Fruit fly (Drosophila melanogaster) whole organism, pupa: ENCODE results near the gene ATPsynC.
A peak's percentile ranks its signal among the peaks of the same experiment; 100 is the strongest.

Experiments used
- CG10348 ChIP-seq: fragments of 200-800 bp; sonication (Bioruptor generic); IDR thresholded peaks from 2 replicates; pipeline ENCODE4 v1.3.6; 2022; ENCODE audit warnings: missing biosample characterization, missing genetic modification characterization
- CG12605 ChIP-seq: fragments of 200-800 bp; sonication (Bioruptor generic); IDR thresholded peaks from 2 replicates; pipeline ENCODE4 v1.3.6; 2022; ENCODE audit warnings: missing biosample characterization, missing genetic modification characterization
- CG15710 ChIP-seq: fragments of 200-800 bp; sonication (Bioruptor generic); optimal IDR thresholded peaks from 2 replicates; lab custom pipeline; 2018; ENCODE audit warnings: missing biosample characterization, mild to moderate bottlenecking, missing genetic modification characterization, moderate library complexity
- CG17806 ChIP-seq: fragments of 200-800 bp; sonication (Bioruptor generic); optimal IDR thresholded peaks from 2 replicates; lab custom pipeline; 2018; ENCODE audit warnings: missing biosample characterization, mild to moderate bottlenecking, missing genetic modification characterization, moderate library complexity
- CG4496 ChIP-seq: fragments of 200-800 bp; sonication (Bioruptor generic); IDR thresholded peaks from 3 replicates; pipeline ENCODE4 v1.3.6; 2022; ENCODE audit warnings: missing biosample characterization, missing genetic modification characterization
- CG8159 ChIP-seq: fragments of 200-800 bp; sonication (Bioruptor generic); optimal IDR thresholded peaks from 3 replicates; lab custom pipeline; 2018; ENCODE audit warnings: missing biosample characterization, mild to moderate bottlenecking, missing genetic modification characterization, moderate library complexity
- CG8301 ChIP-seq: fragments of 200-800 bp; sonication (Bioruptor generic); optimal IDR thresholded peaks from 2 replicates; lab custom pipeline; 2018; ENCODE audit warnings: missing biosample characterization, mild to moderate bottlenecking, missing genetic modification characterization
- CG9948 ChIP-seq: fragments of 200-800 bp; sonication (Bioruptor generic); optimal IDR thresholded peaks from 2 replicates; lab custom pipeline; 2018; ENCODE audit warnings: missing biosample characterization, mild to moderate bottlenecking, missing genetic modification characterization, moderate library complexity
- D1 ChIP-seq: fragments of 200-800 bp; sonication (Bioruptor generic); optimal IDR thresholded peaks from 2 replicates; lab custom pipeline; 2018; ENCODE audit warnings: missing biosample characterization, mild to moderate bottlenecking, missing genetic modification characterization, moderate library complexity
- EcR ChIP-seq: fragments of 200-800 bp; sonication (Bioruptor generic); optimal IDR thresholded peaks from 3 replicates; lab custom pipeline; 2019; ENCODE audit warnings: missing biosample characterization, missing genetic modification characterization, mild to moderate bottlenecking, moderate library complexity, missing genetic modification reagents
- Pif1B ChIP-seq: fragments of 200-800 bp; sonication (Bioruptor generic); optimal IDR thresholded peaks from 3 replicates; lab custom pipeline; 2016; ENCODE audit warnings: missing biosample characterization, missing genetic modification characterization
- Snoo ChIP-seq: fragments of 200-800 bp; sonication (Bioruptor generic); optimal IDR thresholded peaks from 3 replicates; lab custom pipeline; 2017; ENCODE audit warnings: missing biosample characterization, mild to moderate bottlenecking, missing genetic modification characterization, inconsistent platforms
- gl ChIP-seq: fragments of 200-800 bp; sonication (Bioruptor generic); optimal IDR thresholded peaks from 2 replicates; lab custom pipeline; 2018; ENCODE audit warnings: missing biosample characterization, mild to moderate bottlenecking, missing genetic modification characterization

DNA sequence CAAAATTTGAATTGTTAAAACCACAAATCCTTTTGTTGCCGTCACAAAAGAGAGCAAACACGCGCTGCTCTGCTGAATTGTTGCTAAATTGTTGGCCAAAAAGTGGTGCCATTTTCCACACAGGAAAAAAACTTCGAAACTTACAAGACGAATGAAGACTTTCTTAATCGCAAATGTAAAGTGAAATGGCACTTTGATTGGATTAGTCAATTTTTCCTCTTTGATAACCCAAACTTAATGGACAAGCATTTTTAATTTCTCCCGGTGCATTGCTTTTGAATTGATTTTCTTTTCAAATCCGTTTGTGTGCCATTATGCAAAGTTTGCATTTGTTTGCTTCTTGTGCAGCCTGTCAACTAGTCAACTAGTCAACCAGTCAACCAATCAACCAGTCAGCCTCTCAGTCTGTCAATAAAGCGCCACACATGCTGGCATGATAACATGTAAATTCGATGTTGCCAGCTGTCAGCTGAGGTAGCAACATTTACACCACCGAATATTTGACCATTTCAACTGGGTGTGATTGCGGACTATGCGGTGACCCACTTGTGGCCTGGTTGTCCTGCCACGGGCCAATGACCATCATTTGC lies 23.7 kb upstream of the ATPsynC start:
- TF ChIP-seq CG8301 (tag; lab: Kevin White, UChicago) (no peak), Snoo (tag; lab: Kevin White, UChicago) (no peak), CG9948 (tag; lab: Kevin White, UChicago) (no peak), D1 (tag; lab: Kevin White, UChicago) (no peak), EcR (no peak), CG8159 (tag; lab: Kevin White, UChicago) (no peak), CG10348 (GFP tag; lab: Robert Waterston, UW) (no peak), Pif1B (GFP tag; lab: Kevin White, UChicago) (no peak), CG4496 (peak; percentile 83), CG17806 (tag; lab: Kevin White, UChicago) (no peak), CG12605 (GFP tag; lab: Robert Waterston, UW) (peak; percentile 30; the same call in 1 of the 2 replicates), gl (tag; lab: Kevin White, UChicago) (no peak), CG15710 (tag; lab: Kevin White, UChicago) (no peak)
